Worm (Caenorhabditis elegans) whole organism, late embryonic: ENCODE measurements around the gene C35D10.5.

ENCODE experiments used
- ama-1 ChIP-seq: fragments of 150-350 bp; optimal IDR thresholded peaks from 2 replicates; lab custom pipeline; 2014
- gmeb-2 ChIP-seq: sonication (generic microtip); optimal IDR thresholded peaks from 2 replicates; lab custom pipeline; 2016; ENCODE audit warnings: missing genetic modification characterization, inconsistent platforms, missing compliant biosample characterization
- pros-1 ChIP-seq: fragments of 150-350 bp; optimal IDR thresholded peaks from 2 replicates; lab custom pipeline; 2014; ENCODE audit warnings: missing biosample characterization, missing genetic modification reagents, missing genetic modification characterization
- ztf-16 ChIP-seq: sonication (generic microtip); optimal IDR thresholded peaks from 2 replicates; lab custom pipeline; 2017; ENCODE audit warnings: missing genetic modification characterization, missing compliant biosample characterization

ce11 chrIII:4912317-4912716 is 50.2 kb downstream of the C35D10.5 start, which contains the start of the genes F26F4.9 and cee-1:
- TF ChIP-seq ztf-16 (tag; lab: Kevin White, UChicago) = peak; percentile 13
- TF ChIP-seq pros-1 (tag; lab: Kevin White, UChicago) = no peak
- no peak for TF ChIP-seq gmeb-2 (tag; lab: Kevin White, UChicago)
- no peak for TF ChIP-seq ama-1 (lab: Kevin White, UChicago)
